Fruit fly (Drosophila melanogaster): Measurements from ENCODE around the gene simj.

dm6 chr3L:10681814-10682213 lies 17.3 kb downstream of the simj start:
- TF ChIP-seq CTCF (optimal IDR thresholded peaks at IDR 0.05), result no peak
- no peak for TF ChIP-seq CG8478 (optimal IDR thresholded peaks at IDR 0.05)
